Worm (Caenorhabditis elegans): ENCODE measurements around the gene srh-127.

- TF ChIP-seq ama-1 (optimal IDR thresholded peaks at IDR 0.05) (no peak), B0310.2 (tag; optimal IDR thresholded peaks at IDR 0.05) (no peak), flt-1 (GFP tag; IDR thresholded peaks at IDR 0.05) (no peak), hmbx-1 (tag; optimal IDR thresholded peaks at IDR 0.05) (no peak), tra-4 (tag; optimal IDR thresholded peaks at IDR 0.05) (no peak), ceh-36 (tag; optimal IDR thresholded peaks at IDR 0.05) (no peak), tbx-37 (GFP tag; conservative IDR thresholded peaks at IDR 0.05) (no peak), aly-1 (tag; optimal IDR thresholded peaks at IDR 0.05) (no peak), hnd-1 (tag; optimal IDR thresholded peaks at IDR 0.05) (no peak)
Measured at ce11 chrV:2888265-2888664, 4.8 kb upstream of the srh-127 start.

Data from whole organism, early embryonic.